Worm (Caenorhabditis elegans): Measurements from ENCODE around the gene F14F7.7.

The F14F7.7 gene

DNA sequence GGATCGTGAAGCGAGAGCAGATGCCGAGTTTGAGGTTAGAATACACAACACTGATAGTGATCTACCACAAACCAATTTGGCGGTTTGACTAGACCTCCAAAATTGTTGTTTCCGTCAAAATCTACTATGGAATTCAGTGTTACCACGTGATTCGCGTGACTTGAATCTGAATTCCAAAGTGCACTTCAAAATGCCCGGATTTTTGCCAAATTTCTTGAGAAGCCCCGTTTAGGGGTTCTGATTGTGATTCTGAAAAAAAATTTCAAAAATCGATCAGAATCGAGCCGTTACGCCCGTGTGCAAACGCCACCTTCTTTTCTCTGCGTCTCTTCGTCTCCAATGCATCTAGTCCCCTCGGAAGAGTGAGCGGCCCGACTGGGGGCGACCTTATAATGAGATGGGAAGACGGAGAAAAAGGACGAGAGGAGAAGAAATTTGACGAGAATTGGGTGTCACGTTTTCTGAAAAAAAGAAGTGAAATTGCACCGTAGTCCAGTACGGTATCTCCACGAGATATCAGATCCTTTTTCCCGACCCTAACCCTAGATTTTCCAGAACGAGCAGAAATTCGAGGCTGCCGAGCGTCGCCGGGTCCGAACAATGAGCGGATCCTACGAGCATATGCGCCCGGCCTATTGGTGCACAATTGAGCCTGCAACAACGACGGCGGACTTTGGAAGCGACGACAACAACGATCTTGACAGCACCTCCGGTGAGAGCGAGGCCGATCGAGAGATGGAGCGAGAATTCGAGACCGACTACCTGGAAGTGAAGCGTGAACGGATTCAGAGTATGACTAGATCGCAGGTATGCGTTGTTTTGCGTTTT, 40.9 kb downstream of the F14F7.7 start (continued):
- 0 out of 2 replicates have a peak, but pooled peaks have one; percentile 6 for TF ChIP-seq nhr-19 (GFP tag; conservative IDR thresholded peaks at IDR 0.05)
- no peak for TF ChIP-seq nhr-84 (tag; optimal IDR thresholded peaks at IDR 0.05)
- TF ChIP-seq nhr-76 (tag; optimal IDR thresholded peaks at IDR 0.05) = no peak
- no peak for TF ChIP-seq ceh-63 (GFP tag; optimal IDR thresholded peaks at IDR 0.05)
- TF ChIP-seq nhr-20 (tag; optimal IDR thresholded peaks at IDR 0.05) = no peak
- TF ChIP-seq ceh-82 (tag; optimal IDR thresholded peaks at IDR 0.05) = no peak
- TF ChIP-seq lsy-2 (tag; optimal IDR thresholded peaks at IDR 0.05) = peak in 1 of 2 experiments; percentile 62
- TF ChIP-seq F16B12.6 (tag; optimal IDR thresholded peaks at IDR 0.05) = no peak
- no peak for TF ChIP-seq rnt-1 (tag; optimal IDR thresholded peaks at IDR 0.05)
- TF ChIP-seq nhr-28 (tag; optimal IDR thresholded peaks at IDR 0.05) = no peak
- TF ChIP-seq tlp-1 (tag; optimal IDR thresholded peaks at IDR 0.05) = no peak
- peak; percentile 31 for TF ChIP-seq snu-23 (GFP tag; optimal IDR thresholded peaks at IDR 0.05)
- no peak for TF ChIP-seq nhr-12 (tag; optimal IDR thresholded peaks at IDR 0.05)
- no peak for TF ChIP-seq egl-27 (tag; optimal IDR thresholded peaks at IDR 0.05)
- no peak for TF ChIP-seq lin-39 (tag; optimal IDR thresholded peaks at IDR 0.05)
- TF ChIP-seq nhr-85 (tag) = peak; percentile 75
- TF ChIP-seq ceh-90 (tag; optimal IDR thresholded peaks at IDR 0.05) = no peak
- TF ChIP-seq lin-35 (GFP tag; optimal IDR thresholded peaks at IDR 0.05) = peak in 1 of 2 experiments; percentile 29
- TF ChIP-seq C34B4.2 (tag; optimal IDR thresholded peaks at IDR 0.05) = no peak
- no peak for TF ChIP-seq elt-3 (tag; optimal IDR thresholded peaks at IDR 0.05)
- no peak for TF ChIP-seq pax-3 (tag; optimal IDR thresholded peaks at IDR 0.05)
- no peak for TF ChIP-seq unc-130 (tag; optimal IDR thresholded peaks at IDR 0.05)
- TF ChIP-seq unc-62 (GFP tag; optimal IDR thresholded peaks at IDR 0.05) = no peak
- no peak for TF ChIP-seq ztf-4 (tag; optimal IDR thresholded peaks at IDR 0.05)
- TF ChIP-seq unc-86 (tag; optimal IDR thresholded peaks at IDR 0.05) = no peak
- TF ChIP-seq hlh-4 (tag; optimal IDR thresholded peaks at IDR 0.05) = no peak
- TF ChIP-seq sptf-1 (tag; optimal IDR thresholded peaks at IDR 0.05) = no peak
- no peak for TF ChIP-seq hlh-17 (GFP tag; optimal IDR thresholded peaks at IDR 0.05; ENCODE audit: borderline replicate concordance)
- TF ChIP-seq skn-1 (tag; optimal IDR thresholded peaks at IDR 0.05) = no peak
- TF ChIP-seq tbx-2 (tag; optimal IDR thresholded peaks at IDR 0.05) = no peak
- no peak for TF ChIP-seq mab-9 (GFP tag; IDR thresholded peaks at IDR 0.05)
- TF ChIP-seq elt-2 (tag; optimal IDR thresholded peaks at IDR 0.05) = no peak
- TF ChIP-seq sup-37 (GFP tag; optimal IDR thresholded peaks at IDR 0.05) = no peak

Data from whole organism, L1 larva.